Worm (Caenorhabditis elegans): ENCODE data around the gene C33G8.2.

C33G8.2 gene

DNA sequence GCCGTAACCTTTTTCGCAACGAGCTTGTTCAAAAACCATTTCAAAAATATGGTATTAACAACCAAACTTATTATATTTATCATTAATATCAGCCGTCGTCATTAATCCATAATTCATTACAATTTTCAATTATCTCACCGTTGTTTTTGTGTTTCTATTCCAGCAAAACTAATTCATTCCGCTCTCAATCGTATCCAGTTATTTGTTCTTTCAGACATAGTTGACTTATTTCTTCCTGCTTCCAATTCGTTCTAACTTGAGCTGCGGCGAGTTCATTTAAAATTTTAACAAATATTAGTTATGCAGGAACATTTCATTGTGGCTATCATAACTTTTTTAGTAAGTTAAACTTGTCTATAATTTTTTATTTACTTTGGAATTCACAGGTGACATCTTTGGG, 33.5 kb upstream of the C33G8.2 start, which contains the start of gene srx-16 (continued):
- TF ChIP-seq Y67H2A.10 (GFP tag; conservative IDR thresholded peaks at IDR 0.05): no peak

DNA sequence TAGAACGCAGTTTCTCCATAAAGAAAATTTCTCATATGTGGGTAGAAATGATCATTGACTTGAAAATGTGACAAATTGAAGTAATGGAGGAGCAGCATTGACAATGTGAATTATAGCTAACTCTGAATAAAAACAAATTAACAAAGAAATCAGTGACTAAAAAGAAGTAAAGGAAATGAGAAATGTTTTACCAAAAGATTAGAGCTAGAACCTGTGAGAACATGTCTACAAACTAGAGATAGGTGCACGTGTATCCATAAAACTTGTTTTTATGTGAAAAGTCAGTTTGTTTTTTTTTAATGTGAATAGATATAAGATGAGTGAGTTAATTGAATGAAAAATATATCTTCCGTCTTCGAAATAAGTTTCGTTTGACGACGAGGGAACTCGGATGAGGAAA, 30.5 kb upstream of the C33G8.2 start, which contains the start of gene sre-12:
TSS of gene sre-12 (minus strand) at position 101 of the 400 bp plus-strand sequence.
- TF ChIP-seq lin-26 (GFP tag; IDR thresholded peaks at IDR 0.05) (no peak), egl-44 (GFP tag; IDR thresholded peaks at IDR 0.05) (no peak), C17E4.6 (GFP tag; IDR thresholded peaks at IDR 0.05) (no peak), F10E7.11 (tag; optimal IDR thresholded peaks at IDR 0.05) (no peak), C06A6.2 (GFP tag; conservative IDR thresholded peaks at IDR 0.05) (no peak), nhr-179 (tag; optimal IDR thresholded peaks at IDR 0.05) (no peak)

DNA sequence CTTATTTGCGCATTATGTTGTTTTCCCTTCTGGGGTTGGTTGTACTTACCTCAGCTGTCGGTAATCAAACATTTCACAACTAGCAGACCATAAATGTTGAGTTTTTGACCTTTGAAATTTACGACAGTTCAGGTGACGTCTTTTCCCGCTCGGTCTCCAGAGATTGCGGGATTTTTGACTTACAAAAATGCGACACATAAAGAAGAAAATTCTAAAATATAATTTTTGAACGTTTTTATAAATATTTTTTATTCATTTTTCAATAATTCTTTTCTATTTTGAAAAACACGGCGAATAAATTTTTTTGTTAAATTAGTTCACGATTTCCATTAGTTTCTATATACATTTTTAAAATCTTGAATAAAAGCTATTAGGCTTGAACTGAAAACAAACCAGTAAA, 26.7 kb upstream of the C33G8.2 start, which contains the start of gene nhr-161:
TSS of gene nhr-161 (minus strand) at position 101 of the 400 bp plus-strand sequence.
- no peak for TF ChIP-seq die-1 (tag; optimal IDR thresholded peaks at IDR 0.05)
- TF ChIP-seq attf-3 (GFP tag; conservative IDR thresholded peaks at IDR 0.05): no peak
- TF ChIP-seq sea-2 (GFP tag; IDR thresholded peaks at IDR 0.05): no peak
- no peak for TF ChIP-seq hlh-12 (tag; optimal IDR thresholded peaks at IDR 0.05)
- no peak for TF ChIP-seq snpc-3.4 (tag; optimal IDR thresholded peaks at IDR 0.05)
- no peak for TF ChIP-seq attf-5 (GFP tag; optimal IDR thresholded peaks at IDR 0.05)
- TF ChIP-seq Y53G8AR.9 (GFP tag; conservative IDR thresholded peaks at IDR 0.05): no peak
- TF ChIP-seq chd-7 (tag; optimal IDR thresholded peaks at IDR 0.05): no peak
- no peak for TF ChIP-seq athp-1 (tag; optimal IDR thresholded peaks at IDR 0.05)
- TF ChIP-seq tlf-1 (GFP tag; optimal IDR thresholded peaks at IDR 0.05): no peak
- TF ChIP-seq lsy-27 (tag; optimal IDR thresholded peaks at IDR 0.05; ENCODE audit: borderline replicate concordance, insufficient read depth): no peak

DNA sequence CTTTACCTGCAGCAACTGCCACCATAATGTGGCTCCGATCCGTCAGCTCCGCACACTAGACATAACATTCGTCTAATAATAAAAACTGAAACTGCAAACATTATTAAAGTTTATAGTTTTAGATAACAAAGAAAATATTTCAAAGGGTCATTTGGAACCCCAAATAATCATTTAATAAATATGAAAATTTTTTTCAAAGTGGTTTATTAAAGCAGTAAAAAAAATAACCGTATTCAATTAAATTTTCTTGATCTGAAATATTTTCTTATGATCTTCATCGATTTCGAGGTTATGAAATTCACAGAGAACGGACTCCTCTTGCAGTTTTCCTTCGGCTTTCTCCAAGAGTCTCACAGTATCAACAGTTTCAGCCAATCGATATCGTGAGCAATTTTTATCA, 23.6 kb upstream of the C33G8.2 start, which contains the start of gene nhr-163:
TSS of gene nhr-163 (minus strand) at position 101 of the 400 bp plus-strand sequence.
- no peak for TF ChIP-seq hlh-26 (GFP tag; conservative IDR thresholded peaks at IDR 0.05)
- TF ChIP-seq F57A8.1 (GFP tag; optimal IDR thresholded peaks at IDR 0.05): no peak

- TF ChIP-seq rcor-1 (GFP tag; IDR thresholded peaks at IDR 0.05) (no peak), dpl-1 (GFP tag; optimal IDR thresholded peaks at IDR 0.05) (no peak), lsy-27 (tag; optimal IDR thresholded peaks at IDR 0.05; ENCODE audit: borderline replicate concordance, insufficient read depth) (no peak), madf-3 (GFP tag; IDR thresholded peaks at IDR 0.05) (no peak), lir-1 (GFP tag; conservative IDR thresholded peaks at IDR 0.05) (no peak), let-526 (GFP tag; IDR thresholded peaks at IDR 0.05) (no peak), B0019.2 (GFP tag; conservative IDR thresholded peaks at IDR 0.05) (no peak), him-1 (tag; optimal IDR thresholded peaks at IDR 0.05) (no peak), F52B5.7 (tag; optimal IDR thresholded peaks at IDR 0.05) (no peak), lin-40 (tag; optimal IDR thresholded peaks at IDR 0.05) (no peak), aptf-2 (GFP tag; conservative IDR thresholded peaks at IDR 0.05) (no peak), F55B11.4 (tag; optimal IDR thresholded peaks at IDR 0.05; ENCODE audit: borderline replicate concordance, insufficient read depth) (no peak), zfh-2 (GFP tag; conservative IDR thresholded peaks at IDR 0.05) (no peak), unc-62 (GFP tag; optimal IDR thresholded peaks at IDR 0.05) (no peak), tbp1 (GFP tag; optimal IDR thresholded peaks at IDR 0.05) (no peak), T07F8.4 (tag; optimal IDR thresholded peaks at IDR 0.05) (no peak), F22D6.2 (tag; optimal IDR thresholded peaks at IDR 0.05) (no peak)
Measured at ce11 chrV:6987673-6988072, 21.9 kb upstream of the C33G8.2 start, which contains the start of gene nhr-139. Gene nhr-139 (minus strand): TSS chrV:6987773.

Data from whole organism, young adult.